Worm (Caenorhabditis elegans) whole organism, L1 larva: Measurements from ENCODE around the gene mfsd-12.

ENCODE experiments used
- C16A3.4 ChIP-seq: fragments of 150-350 bp; optimal IDR thresholded peaks from 2 replicates; lab custom pipeline; 2014; ENCODE audit warnings: missing biosample characterization, missing genetic modification characterization
- C34B4.2 ChIP-seq: sonication (generic microtip); optimal IDR thresholded peaks from 2 replicates; lab custom pipeline; 2017; ENCODE audit warnings: mild to moderate bottlenecking, missing genetic modification characterization, missing compliant biosample characterization
- F16B12.6 ChIP-seq: fragments of 150-350 bp; optimal IDR thresholded peaks from 2 replicates; lab custom pipeline; 2014; ENCODE audit warnings: missing biosample characterization, missing genetic modification characterization
- aly-2 ChIP-seq: fragments of 150-350 bp; optimal IDR thresholded peaks from 2 replicates; lab custom pipeline; 2014; ENCODE audit warnings: missing biosample characterization, missing genetic modification characterization
- ama-1 ChIP-seq: fragments of 150-350 bp; optimal IDR thresholded peaks from 2 replicates; lab custom pipeline; 2014
- ceh-82 ChIP-seq, 3 experiments: fragments of 150-350 bp in 1 of 3; sonication (generic microtip) in 2 of 3; optimal IDR thresholded peaks; 2 replicates each; lab custom pipeline; 2014 to 2017; ENCODE audit warnings: missing biosample characterization in 3 of 3, missing genetic modification characterization in 3 of 3
- ces-1 ChIP-seq: fragments of 150-350 bp; optimal IDR thresholded peaks from 2 replicates; lab custom pipeline; 2014; ENCODE audit warnings: missing biosample characterization, missing genetic modification reagents, missing genetic modification characterization
- dpl-1 ChIP-seq, 3 experiments: fragments of 150-350 bp in 2 of 3; sonication (generic microtip) in 1 of 3; optimal IDR thresholded peaks; 2 replicates each; lab custom pipeline; 2014 to 2017; ENCODE audit warnings: missing biosample characterization in 3 of 3, missing genetic modification characterization in 3 of 3, missing genetic modification reagents in 3 of 3
- efl-1 ChIP-seq, 4 experiments: fragments of 150-350 bp; optimal IDR thresholded peaks in 3 of 4; peaks in 1 of 4; 1 replicate in 1 of 4; 2 replicates in 3 of 4; lab custom pipeline; 2014; ENCODE audit warnings: missing biosample characterization in 2 of 4, missing genetic modification characterization in 2 of 4, missing genetic modification reagents in 2 of 4
- elt-3 ChIP-seq, 6 experiments: fragments of 150-350 bp in 1 of 6; sonication (generic microtip); optimal IDR thresholded peaks; 2 replicates each; lab custom pipeline; 2017 to 2018; ENCODE audit warnings: missing biosample characterization in 6 of 6, missing genetic modification characterization in 6 of 6, inconsistent platforms in 1 of 6
- fkh-10 ChIP-seq: sonication (generic microtip); optimal IDR thresholded peaks from 2 replicates; lab custom pipeline; 2017; ENCODE audit warnings: missing biosample characterization, missing genetic modification reagents, missing genetic modification characterization
- grh-1 ChIP-seq: fragments of 200-800 bp; sonication (Bioruptor generic); IDR thresholded peaks from 2 replicates; pipeline ENCODE4 v1.3.6; 2022; ENCODE audit warnings: missing genetic modification reagents, missing genetic modification characterization, missing compliant biosample characterization
- hlh-4 ChIP-seq: sonication (generic microtip); optimal IDR thresholded peaks from 2 replicates; lab custom pipeline; 2016; ENCODE audit warnings: mild to moderate bottlenecking, missing genetic modification characterization, missing compliant biosample characterization
- irx-1 ChIP-seq: sonication (generic microtip); optimal IDR thresholded peaks from 2 replicates; lab custom pipeline; 2016; ENCODE audit warnings: missing genetic modification characterization, missing compliant biosample characterization
- lin-13 ChIP-seq: fragments of 150-350 bp; optimal IDR thresholded peaks from 2 replicates; lab custom pipeline; 2014; ENCODE audit warnings: missing biosample characterization, missing genetic modification reagents, missing genetic modification characterization
- lin-35 ChIP-seq, 2 experiments: fragments of 150-350 bp; optimal IDR thresholded peaks; 2 replicates each; lab custom pipeline; 2014; ENCODE audit warnings: missing biosample characterization in 2 of 2, missing genetic modification characterization in 2 of 2, missing genetic modification reagents in 2 of 2
- lin-39 ChIP-seq: fragments of 150-350 bp; optimal IDR thresholded peaks from 2 replicates; lab custom pipeline; 2014; ENCODE audit warnings: missing biosample characterization, missing genetic modification reagents, missing genetic modification characterization
- lir-3 ChIP-seq: sonication (generic microtip); optimal IDR thresholded peaks from 2 replicates; lab custom pipeline; 2016; ENCODE audit warnings: mild to moderate bottlenecking, missing genetic modification characterization, moderate library complexity, missing compliant biosample characterization; ENCODE audit not compliant: poor library complexity
- mab-9 ChIP-seq: fragments of 200-800 bp; sonication (Bioruptor generic); IDR thresholded peaks from 2 replicates; pipeline ENCODE4 v1.3.6; 2022; ENCODE audit warnings: missing genetic modification reagents, missing genetic modification characterization, missing compliant biosample characterization
- mdl-1 ChIP-seq, 2 experiments: fragments of 150-350 bp; optimal IDR thresholded peaks; 2 replicates each; lab custom pipeline; 2014 to 2017; ENCODE audit warnings: missing biosample characterization in 2 of 2, missing genetic modification characterization in 2 of 2, inconsistent platforms in 1 of 2
- mef-2 ChIP-seq: fragments of 150-350 bp; optimal IDR thresholded peaks from 2 replicates; lab custom pipeline; 2014; ENCODE audit warnings: missing biosample characterization, missing genetic modification characterization
- mep-1 ChIP-seq: fragments of 150-350 bp; optimal IDR thresholded peaks from 2 replicates; lab custom pipeline; 2014; ENCODE audit warnings: missing biosample characterization, missing genetic modification characterization
- nhr-11 ChIP-seq: fragments of 150-350 bp; optimal IDR thresholded peaks from 2 replicates; lab custom pipeline; 2014; ENCODE audit warnings: missing biosample characterization, missing genetic modification characterization
- nhr-12 ChIP-seq: sonication (generic microtip); optimal IDR thresholded peaks from 2 replicates; lab custom pipeline; 2017; ENCODE audit warnings: missing biosample characterization, missing genetic modification characterization
- nhr-19 ChIP-seq: fragments of 200-800 bp; sonication (Bioruptor generic); conservative IDR thresholded peaks from 2 replicates; pipeline ENCODE4 v1.3.6; 2022; ENCODE audit warnings: missing genetic modification characterization, missing compliant biosample characterization
- nhr-20 ChIP-seq: sonication (generic microtip); optimal IDR thresholded peaks from 2 replicates; lab custom pipeline; 2016; ENCODE audit warnings: mild to moderate bottlenecking, missing genetic modification characterization, missing compliant biosample characterization
- nhr-237 ChIP-seq: fragments of 150-350 bp; optimal IDR thresholded peaks from 2 replicates; lab custom pipeline; 2014; ENCODE audit warnings: missing biosample characterization, missing genetic modification characterization
- nhr-28 ChIP-seq: fragments of 150-350 bp; optimal IDR thresholded peaks from 2 replicates; lab custom pipeline; 2014; ENCODE audit warnings: missing biosample characterization, missing genetic modification characterization
- nhr-47 ChIP-seq: sonication (generic microtip); optimal IDR thresholded peaks from 2 replicates; lab custom pipeline; 2016; ENCODE audit warnings: mild to moderate bottlenecking, missing genetic modification characterization, moderate library complexity, missing compliant biosample characterization
- nhr-71 ChIP-seq: sonication (generic microtip); optimal IDR thresholded peaks from 2 replicates; lab custom pipeline; 2016; ENCODE audit warnings: mild to moderate bottlenecking, missing genetic modification characterization, moderate library complexity, missing compliant biosample characterization
- nhr-76 ChIP-seq: sonication (generic microtip); optimal IDR thresholded peaks from 2 replicates; lab custom pipeline; 2017; ENCODE audit warnings: missing biosample characterization, missing genetic modification characterization
- nhr-77 ChIP-seq: fragments of 150-350 bp; optimal IDR thresholded peaks from 2 replicates; lab custom pipeline; 2014; ENCODE audit warnings: missing biosample characterization, missing genetic modification characterization
- nhr-85 ChIP-seq: sonication (generic microtip); peaks from one replicate; lab custom pipeline; 2016; ENCODE audit warnings: missing genetic modification characterization, inconsistent platforms, missing compliant biosample characterization
- nhr-90 ChIP-seq: sonication (generic microtip); optimal IDR thresholded peaks from 2 replicates; lab custom pipeline; 2016; ENCODE audit warnings: mild to moderate bottlenecking, missing genetic modification characterization, missing compliant biosample characterization; ENCODE audit not compliant: poor library complexity
- pax-3 ChIP-seq: fragments of 200-800 bp; sonication (Bioruptor generic); optimal IDR thresholded peaks from 2 replicates; lab custom pipeline; 2018; ENCODE audit warnings: mild to moderate bottlenecking, missing genetic modification characterization, moderate library complexity, missing compliant biosample characterization
- rnt-1 ChIP-seq: sonication (generic microtip); optimal IDR thresholded peaks from 2 replicates; lab custom pipeline; 2016; ENCODE audit warnings: mild to moderate bottlenecking, missing genetic modification characterization, moderate library complexity, missing compliant biosample characterization
- snpc-4 ChIP-seq: fragments of 150-350 bp; optimal IDR thresholded peaks from 2 replicates; lab custom pipeline; 2014; ENCODE audit warnings: missing biosample characterization, missing genetic modification characterization
- snu-23 ChIP-seq: sonication (generic microtip); optimal IDR thresholded peaks from 2 replicates; lab custom pipeline; 2016; ENCODE audit warnings: missing genetic modification characterization, missing compliant biosample characterization
- sox-4 ChIP-seq: sonication (generic microtip); optimal IDR thresholded peaks from 2 replicates; lab custom pipeline; 2016; ENCODE audit warnings: missing genetic modification characterization, missing compliant biosample characterization
- sptf-1 ChIP-seq: fragments of 150-350 bp; optimal IDR thresholded peaks from 2 replicates; lab custom pipeline; 2014; ENCODE audit warnings: missing biosample characterization, missing genetic modification characterization
- swsn-7 ChIP-seq: sonication (generic microtip); optimal IDR thresholded peaks from 2 replicates; lab custom pipeline; 2016; ENCODE audit warnings: missing genetic modification characterization, missing compliant biosample characterization
- tbx-2 ChIP-seq: sonication (generic microtip); optimal IDR thresholded peaks from 2 replicates; lab custom pipeline; 2016; ENCODE audit warnings: missing genetic modification characterization, missing compliant biosample characterization
- tlp-1 ChIP-seq: fragments of 150-350 bp; optimal IDR thresholded peaks from 2 replicates; lab custom pipeline; 2014; ENCODE audit warnings: missing biosample characterization, missing genetic modification characterization
- unc-130 ChIP-seq: fragments of 150-350 bp; optimal IDR thresholded peaks from 2 replicates; lab custom pipeline; 2017; ENCODE audit warnings: missing biosample characterization, missing genetic modification characterization, inconsistent platforms
- unc-30 ChIP-seq: sonication (generic microtip); optimal IDR thresholded peaks from 2 replicates; lab custom pipeline; 2017; ENCODE audit warnings: missing biosample characterization, missing genetic modification characterization
- unc-98 ChIP-seq: fragments of 200-800 bp; sonication (Bioruptor generic); IDR thresholded peaks from 2 replicates; pipeline ENCODE4 v1.3.6; 2022; ENCODE audit warnings: missing genetic modification characterization, missing compliant biosample characterization
- vab-15 ChIP-seq: sonication (generic microtip); optimal IDR thresholded peaks from 2 replicates; lab custom pipeline; 2017; ENCODE audit warnings: missing genotype, mild to moderate bottlenecking, missing genetic modification characterization, missing compliant biosample characterization
- zag-1 ChIP-seq: fragments of 150-350 bp; optimal IDR thresholded peaks from 2 replicates; lab custom pipeline; 2014; ENCODE audit warnings: missing biosample characterization, missing genetic modification characterization
- ztf-11 ChIP-seq, 2 experiments: sonication (generic microtip); optimal IDR thresholded peaks; 2 replicates each; lab custom pipeline; 2016 to 2017; ENCODE audit warnings: missing genetic modification characterization in 2 of 2, missing biosample characterization in 1 of 2, missing compliant biosample characterization in 1 of 2
- ztf-4 ChIP-seq: fragments of 150-350 bp; optimal IDR thresholded peaks from 2 replicates; lab custom pipeline; 2014; ENCODE audit warnings: missing biosample characterization, missing genetic modification characterization

Gene mfsd-12

ce11 chrX:4706755-4707226 is 38.9 kb downstream of the mfsd-12 start, which contains the start of gene dhhc-10 (continued):
- TF ChIP-seq snu-23 (GFP tag; lab: Kevin White, UChicago) (peak; percentile 53), elt-3 (tag; optimal IDR thresholded peaks at IDR 0.05; lab: Kevin White, UChicago) (no peak), unc-98 (no peak), F16B12.6 (tag; lab: Kevin White, UChicago) (peak; percentile 90), nhr-12 (tag; lab: Kevin White, UChicago) (no peak), tbx-2 (tag; lab: Kevin White, UChicago) (peak; percentile 52), nhr-71 (peak; percentile 68), swsn-7 (tag; lab: Kevin White, UChicago) (peak; percentile 61), rnt-1 (tag; lab: Kevin White, UChicago) (peak; percentile 77), unc-30 (tag; lab: Kevin White, UChicago) (no peak)

ce11 chrX:4711698-4712329 is 43.9 kb downstream of the mfsd-12 start, which contains the start of the genes dnj-14 and glit-1:
Gene dnj-14 (minus strand): TSS chrX:4711748.
Gene glit-1 (plus strand): TSS chrX:4712279.
- peak; percentile 66 for TF ChIP-seq ztf-4 (tag; lab: Kevin White, UChicago)
- TF ChIP-seq sptf-1 (tag; lab: Kevin White, UChicago): no peak
- TF ChIP-seq fkh-10 (GFP tag; lab: Kevin White, UChicago): peak; percentile 62
- TF ChIP-seq lin-13 (GFP tag; lab: Kevin White, UChicago): peak; percentile 80
- peak; percentile 87 for TF ChIP-seq nhr-19 (GFP tag; lab: Robert Waterston, UW)
- TF ChIP-seq snpc-4 (tag; lab: Kevin White, UChicago): peak; percentile 38
- peak; percentile 78 to 96 (median 80) for TF ChIP-seq ceh-82 (tag; optimal IDR thresholded peaks at IDR 0.05; lab: Kevin White, UChicago)
- peak; percentile 66 for TF ChIP-seq irx-1
- TF ChIP-seq ztf-11 (tag; optimal IDR thresholded peaks at IDR 0.05; lab: Kevin White, UChicago): peak in 1 of 2 experiments; percentile 70
- TF ChIP-seq snu-23 (GFP tag; lab: Kevin White, UChicago): peak; percentile 95
- TF ChIP-seq mdl-1 (tag; optimal IDR thresholded peaks at IDR 0.05; lab: Kevin White, UChicago): peak in 1 of 2 experiments; percentile 88
- peak; percentile 73 for TF ChIP-seq grh-1 (GFP tag; lab: Robert Waterston, UW)
- peak; percentile 70 for TF ChIP-seq F16B12.6 (tag; lab: Kevin White, UChicago)
- peak; percentile 87 for TF ChIP-seq nhr-47 (tag; lab: Kevin White, UChicago)
- no peak for TF ChIP-seq ces-1
- no peak for TF ChIP-seq zag-1 (tag; lab: Kevin White, UChicago)
- TF ChIP-seq unc-130 (tag; lab: Kevin White, UChicago): peak; percentile 71
- peak; percentile 93 for TF ChIP-seq nhr-77 (tag; lab: Kevin White, UChicago)
- TF ChIP-seq nhr-237 (tag; lab: Kevin White, UChicago): peak; percentile 39
- no peak for TF ChIP-seq hlh-4 (tag; lab: Kevin White, UChicago)
- TF ChIP-seq pax-3 (tag; lab: Kevin White, UChicago): peak; percentile 71
- peak; percentile 91 for TF ChIP-seq nhr-20 (tag; lab: Kevin White, UChicago)
- peak; percentile 73 for TF ChIP-seq vab-15 (tag; lab: Kevin White, UChicago)
- peak; percentile 19 for TF ChIP-seq aly-2
- TF ChIP-seq mab-9 (GFP tag; lab: Robert Waterston, UW): peak; percentile 74
- no peak for TF ChIP-seq C34B4.2
- no peak for TF ChIP-seq nhr-76
- TF ChIP-seq mef-2 (tag; lab: Kevin White, UChicago): peak; percentile 31
- peak; percentile 82 for TF ChIP-seq nhr-90 (tag; lab: Kevin White, UChicago)
- TF ChIP-seq sox-4 (tag; lab: Kevin White, UChicago): no peak
- peak; percentile 14 for TF ChIP-seq lin-39
- TF ChIP-seq unc-30 (tag; lab: Kevin White, UChicago): no peak
- TF ChIP-seq lir-3 (tag; lab: Kevin White, UChicago): peak; percentile 68
- peak; percentile 92 for TF ChIP-seq C16A3.4
- TF ChIP-seq tlp-1: no peak
- TF ChIP-seq mep-1 (tag; lab: Kevin White, UChicago): peak; percentile 91
- no peak for TF ChIP-seq ama-1 (lab: Kevin White, UChicago)
- no peak for TF ChIP-seq nhr-28
- TF ChIP-seq nhr-11 (tag; lab: Kevin White, UChicago): peak; percentile 6
- peak; percentile 93 for TF ChIP-seq nhr-85 (tag; lab: Kevin White, UChicago)
- no peak for TF ChIP-seq nhr-12 (tag; lab: Kevin White, UChicago)
- TF ChIP-seq dpl-1 (GFP tag; optimal IDR thresholded peaks at IDR 0.05; lab: Kevin White, UChicago): peak; percentile 70 to 76 (median 74)
- TF ChIP-seq lin-35 (GFP tag; optimal IDR thresholded peaks at IDR 0.05; lab: Kevin White, UChicago): peak; percentile 84 to 90
- TF ChIP-seq efl-1 (optimal IDR thresholded peaks at IDR 0.05; lab: Kevin White, UChicago): peak; percentile 76 to 86
- TF ChIP-seq efl-1 (GFP tag; optimal IDR thresholded peaks at IDR 0.05 in 1 of 2; lab: Kevin White, UChicago): peak; percentile 59 to 96
